Fruit fly (Drosophila melanogaster): ENCODE data around the gene CG13258.

dm6 chr2L:16287006-16287601 is 5.7 kb downstream of the CG13258 start:
- no peak for TF ChIP-seq Snoo (tag; optimal IDR thresholded peaks at IDR 0.05)
- TF ChIP-seq CG32121 (GFP tag; IDR thresholded peaks at IDR 0.05): no peak
- TF ChIP-seq CG10348 (GFP tag; IDR thresholded peaks at IDR 0.05): no peak
- no peak for TF ChIP-seq CG34367 (tag; optimal IDR thresholded peaks at IDR 0.05)
- no peak for TF ChIP-seq Pif1A (GFP tag; optimal IDR thresholded peaks at IDR 0.05)
- TF ChIP-seq CG12605 (GFP tag; IDR thresholded peaks at IDR 0.05): no peak
- TF ChIP-seq D1 (tag; optimal IDR thresholded peaks at IDR 0.05): no peak
- TF ChIP-seq CG13204 (GFP tag; optimal IDR thresholded peaks at IDR 0.05): no peak
- no peak for TF ChIP-seq rn (GFP tag; IDR thresholded peaks at IDR 0.05)
- TF ChIP-seq CG15710 (tag; optimal IDR thresholded peaks at IDR 0.05): no peak
- no peak for TF ChIP-seq EcR (GFP tag; optimal IDR thresholded peaks at IDR 0.05)
- no peak for TF ChIP-seq Ets98B (GFP tag; IDR thresholded peaks at IDR 0.05)

All from whole organism, pupa.